Worm (Caenorhabditis elegans) whole organism, mixed stage, embryonic: Measurements from ENCODE around the gene gmap-3.

Source experiments
- M03D4.4 ChIP-seq: sonication (generic microtip); optimal IDR thresholded peaks from 2 replicates; lab custom pipeline; 2017; ENCODE audit warnings: mild to moderate bottlenecking, missing genetic modification characterization, missing compliant biosample characterization
- ceh-43 ChIP-seq: fragments of 200-800 bp; sonication (Bioruptor generic); optimal IDR thresholded peaks from 2 replicates; lab custom pipeline; 2018; ENCODE audit warnings: mild to moderate bottlenecking, missing genetic modification characterization, moderate library complexity, missing compliant biosample characterization
- ceh-83 ChIP-seq: fragments of 200-800 bp; sonication (Bioruptor generic); optimal IDR thresholded peaks from 2 replicates; lab custom pipeline; 2018; ENCODE audit warnings: mild to moderate bottlenecking, missing genetic modification characterization, missing compliant biosample characterization
- ces-1 ChIP-seq: fragments of 150-350 bp; optimal IDR thresholded peaks from 2 replicates; lab custom pipeline; 2014; ENCODE audit warnings: missing biosample characterization, missing genetic modification reagents, missing genetic modification characterization
- cnd-1 ChIP-seq: fragments of 200-800 bp; sonication (Bioruptor generic); optimal IDR thresholded peaks from 2 replicates; lab custom pipeline; 2018; ENCODE audit warnings: mild to moderate bottlenecking, missing genetic modification characterization, missing compliant biosample characterization
- elt-1 ChIP-seq: sonication (generic microtip); optimal IDR thresholded peaks from 2 replicates; lab custom pipeline; 2017; ENCODE audit warnings: missing genetic modification characterization, mild to moderate bottlenecking, missing compliant biosample characterization, antibody characterized with exemption, moderate library complexity, borderline replicate concordance; ENCODE audit not compliant: insufficient read depth
- flh-1 ChIP-seq: fragments of 200-800 bp; sonication (Bioruptor generic); optimal IDR thresholded peaks from 2 replicates; lab custom pipeline; 2018; ENCODE audit warnings: mild to moderate bottlenecking, missing genetic modification characterization, moderate library complexity, missing compliant biosample characterization
- ham-2 ChIP-seq: fragments of 200-800 bp; sonication (Bioruptor generic); optimal IDR thresholded peaks from 2 replicates; lab custom pipeline; 2018; ENCODE audit warnings: mild to moderate bottlenecking, missing genetic modification characterization, missing compliant biosample characterization
- hlh-1 ChIP-seq: fragments of 150-350 bp; optimal IDR thresholded peaks from 2 replicates; lab custom pipeline; 2014; ENCODE audit warnings: missing biosample characterization, missing genetic modification reagents, missing genetic modification characterization
- lin-13 ChIP-seq: fragments of 150-350 bp; optimal IDR thresholded peaks from 2 replicates; lab custom pipeline; 2014; ENCODE audit warnings: missing biosample characterization, missing genetic modification characterization
- lin-32 ChIP-seq: fragments of 200-800 bp; sonication (Bioruptor generic); optimal IDR thresholded peaks from 2 replicates; lab custom pipeline; 2018; ENCODE audit warnings: mild to moderate bottlenecking, missing genetic modification characterization, missing compliant biosample characterization
- lsy-2 ChIP-seq: fragments of 150-350 bp; optimal IDR thresholded peaks from 2 replicates; lab custom pipeline; 2014; ENCODE audit warnings: missing biosample characterization, missing genetic modification characterization
- mab-5 ChIP-seq: fragments of 150-350 bp; optimal IDR thresholded peaks from 2 replicates; lab custom pipeline; 2014; ENCODE audit warnings: missing biosample characterization, missing genetic modification characterization
- mep-1 ChIP-seq: fragments of 150-350 bp; optimal IDR thresholded peaks from 2 replicates; lab custom pipeline; 2017; ENCODE audit warnings: missing biosample characterization, missing genetic modification reagents, missing genetic modification characterization, inconsistent platforms
- mls-2 ChIP-seq: sonication (generic microtip); optimal IDR thresholded peaks from 2 replicates; lab custom pipeline; 2016; ENCODE audit warnings: mild to moderate bottlenecking, missing genetic modification characterization, moderate library complexity, missing compliant biosample characterization
- nhr-12 ChIP-seq: fragments of 150-350 bp; optimal IDR thresholded peaks from 2 replicates; lab custom pipeline; 2014; ENCODE audit warnings: missing biosample characterization, missing genetic modification characterization
- nhr-2 ChIP-seq: fragments of 150-350 bp; optimal IDR thresholded peaks from 2 replicates; lab custom pipeline; 2014; ENCODE audit warnings: missing biosample characterization, missing genetic modification characterization
- nhr-237 ChIP-seq: fragments of 150-350 bp; optimal IDR thresholded peaks from 2 replicates; lab custom pipeline; 2014; ENCODE audit warnings: missing biosample characterization, missing genetic modification characterization
- nhr-28 ChIP-seq: fragments of 150-350 bp; optimal IDR thresholded peaks from 2 replicates; lab custom pipeline; 2014; ENCODE audit warnings: missing biosample characterization, missing genetic modification characterization
- pha-4 ChIP-seq: fragments of 150-350 bp; optimal IDR thresholded peaks from 2 replicates; lab custom pipeline; 2018; ENCODE audit warnings: missing biosample characterization, missing genetic modification reagents, missing genetic modification characterization
- snpc-4 ChIP-seq: fragments of 150-350 bp; optimal IDR thresholded peaks from 2 replicates; lab custom pipeline; 2014; ENCODE audit warnings: missing biosample characterization, missing genetic modification characterization
- sptf-1 ChIP-seq: sonication (generic microtip); optimal IDR thresholded peaks from 2 replicates; lab custom pipeline; 2017; ENCODE audit warnings: mild to moderate bottlenecking, missing genetic modification characterization, moderate library complexity, missing compliant biosample characterization
- tbx-8 ChIP-seq: fragments of 200-800 bp; sonication (Bioruptor generic); optimal IDR thresholded peaks from 2 replicates; lab custom pipeline; 2018; ENCODE audit warnings: mild to moderate bottlenecking, missing genetic modification characterization, moderate library complexity, missing compliant biosample characterization
- unc-120 ChIP-seq: sonication (generic microtip); optimal IDR thresholded peaks from 2 replicates; lab custom pipeline; 2017; ENCODE audit warnings: missing genetic modification characterization, missing compliant biosample characterization; ENCODE audit not compliant: poor library complexity, severe bottlenecking
- unc-39 ChIP-seq: fragments of 150-350 bp; optimal IDR thresholded peaks from 2 replicates; lab custom pipeline; 2014; ENCODE audit warnings: missing biosample characterization, missing genetic modification characterization
- unc-62 ChIP-seq: fragments of 150-350 bp; optimal IDR thresholded peaks from 2 replicates; lab custom pipeline; 2014; ENCODE audit warnings: missing biosample characterization, missing genetic modification reagents, missing genetic modification characterization
- zip-8 ChIP-seq: fragments of 150-350 bp; optimal IDR thresholded peaks from 2 replicates; lab custom pipeline; 2014; ENCODE audit warnings: missing biosample characterization, missing genetic modification characterization

gmap-3 gene

DNA sequence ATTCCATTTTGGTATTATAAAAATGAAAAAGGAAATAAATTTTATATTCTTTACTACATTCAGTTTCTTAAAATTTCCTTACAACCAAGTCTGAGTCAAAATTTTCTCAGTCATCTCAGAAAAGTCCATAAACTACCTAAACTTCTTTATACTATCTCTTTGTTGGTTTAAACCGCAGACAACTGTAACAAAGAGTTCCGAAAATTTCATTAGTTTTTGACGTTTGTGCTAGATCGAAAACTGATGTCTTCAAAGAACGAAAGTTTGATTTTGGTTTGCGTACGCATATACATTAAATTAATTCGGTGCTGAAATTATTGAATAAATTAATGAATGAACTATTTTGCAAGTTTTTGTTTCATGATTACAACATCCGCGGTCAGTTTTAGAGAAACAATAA is 18.1 kb upstream of the gmap-3 start:
- TF ChIP-seq M03D4.4 (tag; lab: Kevin White, UChicago) (no peak), mep-1 (no peak), ham-2 (GFP tag; lab: Kevin White, UChicago) (no peak), pha-4 (tag; lab: Kevin White, UChicago) (no peak), unc-62 (no peak), mls-2 (no peak)

DNA sequence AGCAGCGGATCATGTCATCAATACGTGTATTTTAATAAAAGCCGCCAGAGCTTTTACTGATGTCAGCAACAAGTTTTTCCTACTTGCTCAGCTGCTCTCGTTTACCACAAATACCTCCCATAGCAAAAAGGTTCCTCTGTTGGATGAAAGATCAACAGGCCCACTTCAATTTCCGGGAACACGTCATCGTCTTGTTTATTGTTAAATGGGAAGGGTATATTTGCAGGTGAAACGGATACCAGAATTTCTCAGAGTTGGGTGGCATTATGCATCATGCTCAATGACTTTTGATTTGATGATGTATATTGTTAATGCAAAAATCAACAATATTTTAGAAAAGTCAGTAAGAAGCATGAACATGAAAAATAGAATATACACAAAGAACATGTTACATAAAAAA is 10.4 kb upstream of the gmap-3 start:
- TF ChIP-seq ceh-83: no peak

DNA sequence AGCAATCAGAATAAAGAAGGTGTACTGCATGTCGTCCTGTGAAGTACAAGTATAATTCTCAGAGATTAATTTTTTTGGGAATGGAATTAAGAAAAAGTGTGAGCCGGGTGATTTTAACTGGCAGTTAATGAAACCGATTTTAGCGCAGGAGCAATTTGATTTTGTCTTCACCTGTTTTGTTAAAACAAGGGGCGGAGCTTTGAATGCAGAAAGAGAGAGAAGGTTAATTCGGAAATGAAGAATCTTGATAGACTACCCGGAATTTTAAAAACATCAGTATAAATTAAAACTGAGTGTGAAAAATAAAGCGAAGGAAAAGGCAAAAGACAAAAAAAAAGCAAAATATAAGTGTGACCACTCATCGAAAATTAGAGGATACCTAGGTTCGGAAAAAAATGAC is 5.8 kb upstream of the gmap-3 start, which contains the start of gene C05E7.3:
C05E7.3 (minus strand) TSS at position 101 of the 400 bp plus-strand sequence.
- no peak for TF ChIP-seq ceh-83
- TF ChIP-seq lin-32 (GFP tag; lab: Kevin White, UChicago): no peak
- no peak for TF ChIP-seq unc-120 (tag; lab: Kevin White, UChicago)
- TF ChIP-seq nhr-2 (tag; lab: Kevin White, UChicago): no peak
- TF ChIP-seq mls-2: no peak
- no peak for TF ChIP-seq nhr-12 (tag; lab: Kevin White, UChicago)
- TF ChIP-seq nhr-28 (tag; lab: Kevin White, UChicago): no peak
- TF ChIP-seq mep-1: no peak
- no peak for TF ChIP-seq sptf-1 (tag; lab: Kevin White, UChicago)
- no peak for TF ChIP-seq flh-1 (GFP tag; lab: Kevin White, UChicago)
- TF ChIP-seq ces-1 (GFP tag; lab: Kevin White, UChicago): no peak
- TF ChIP-seq mab-5 (tag; lab: Kevin White, UChicago): no peak
- TF ChIP-seq zip-8 (tag; lab: Kevin White, UChicago): no peak
- TF ChIP-seq elt-1 (tag; lab: Kevin White, UChicago): no peak
- no peak for TF ChIP-seq ceh-43 (GFP tag; lab: Kevin White, UChicago)
- no peak for TF ChIP-seq M03D4.4 (tag; lab: Kevin White, UChicago)
- TF ChIP-seq pha-4 (tag; lab: Kevin White, UChicago): no peak
- no peak for TF ChIP-seq cnd-1
- no peak for TF ChIP-seq snpc-4 (tag; lab: Kevin White, UChicago)
- no peak for TF ChIP-seq ham-2 (GFP tag; lab: Kevin White, UChicago)

DNA sequence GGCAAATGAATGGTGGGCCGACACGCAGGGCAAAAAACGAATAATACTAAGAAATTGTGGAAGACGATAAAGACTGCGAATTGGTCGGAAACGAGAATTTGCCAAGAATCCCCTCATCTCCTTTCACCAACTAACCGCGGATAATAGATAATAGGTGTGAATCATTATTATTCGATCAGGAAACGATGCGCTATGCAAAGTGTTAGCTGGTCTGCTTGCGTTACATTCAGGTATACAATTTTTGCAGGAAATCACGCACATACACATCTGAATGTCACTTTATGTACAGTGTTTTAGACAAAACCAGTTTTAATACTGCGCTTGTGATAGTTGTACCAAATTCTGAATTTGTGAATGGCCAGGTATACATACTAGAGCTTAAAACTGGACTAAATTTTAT is 3.9 kb upstream of the gmap-3 start:
- TF ChIP-seq elt-1 (tag; lab: Kevin White, UChicago) (no peak), pha-4 (tag; lab: Kevin White, UChicago) (no peak)

DNA sequence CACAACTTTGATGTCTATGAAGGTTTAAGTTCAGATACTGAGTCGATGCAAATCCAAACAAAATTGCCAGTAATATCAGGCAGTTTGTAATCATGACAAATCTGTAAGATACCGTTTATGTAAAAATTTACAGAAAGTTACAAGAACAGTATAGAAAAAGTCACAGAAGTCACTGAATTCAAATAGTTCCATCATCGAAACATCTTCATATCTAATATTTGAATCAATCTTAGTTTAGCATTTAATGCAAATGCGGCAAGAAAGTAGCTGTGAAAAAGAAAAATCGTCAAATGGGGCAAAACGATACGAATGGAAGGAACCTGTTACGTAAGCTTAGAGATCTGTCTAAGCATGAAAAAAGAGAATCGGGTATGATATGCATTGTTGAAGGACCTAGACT is 2.4 kb upstream of the gmap-3 start, which contains the start of gene gmap-2:
gmap-2 (minus strand) TSS at position 101 of the 400 bp plus-strand sequence.
- TF ChIP-seq nhr-12 (tag; lab: Kevin White, UChicago) (no peak), nhr-28 (tag; lab: Kevin White, UChicago) (no peak), nhr-237 (no peak), zip-8 (tag; lab: Kevin White, UChicago) (no peak), hlh-1 (tag; lab: Kevin White, UChicago) (no peak), tbx-8 (GFP tag; lab: Kevin White, UChicago) (no peak), unc-39 (no peak), cnd-1 (no peak)

DNA sequence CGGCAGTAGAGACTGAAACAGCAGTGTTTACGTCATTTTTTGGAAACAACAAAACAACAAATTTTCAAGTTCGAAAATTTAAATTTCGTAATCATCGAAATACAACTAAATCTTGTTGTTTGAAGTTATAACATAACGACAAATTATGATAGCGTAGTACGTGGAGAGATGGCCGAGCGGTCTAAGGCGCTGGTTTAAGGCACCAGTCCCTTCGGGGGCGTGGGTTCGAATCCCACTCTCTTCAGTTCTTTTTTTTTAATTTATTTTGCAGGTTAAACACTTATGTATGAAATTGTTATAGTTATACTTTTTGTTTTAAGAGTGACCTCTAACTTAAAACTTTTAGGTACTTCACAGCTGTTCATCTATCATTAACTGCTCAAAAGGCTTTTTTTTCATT is 1.5 kb upstream of the gmap-3 start:
- TF ChIP-seq unc-62 (no peak), lin-13 (no peak), nhr-237 (no peak), snpc-4 (tag; lab: Kevin White, UChicago) (no peak), nhr-12 (tag; lab: Kevin White, UChicago) (no peak), nhr-2 (tag; lab: Kevin White, UChicago) (no peak), zip-8 (tag; lab: Kevin White, UChicago) (no peak), ces-1 (GFP tag; lab: Kevin White, UChicago) (no peak), lin-32 (GFP tag; lab: Kevin White, UChicago) (no peak), unc-39 (no peak)

DNA sequence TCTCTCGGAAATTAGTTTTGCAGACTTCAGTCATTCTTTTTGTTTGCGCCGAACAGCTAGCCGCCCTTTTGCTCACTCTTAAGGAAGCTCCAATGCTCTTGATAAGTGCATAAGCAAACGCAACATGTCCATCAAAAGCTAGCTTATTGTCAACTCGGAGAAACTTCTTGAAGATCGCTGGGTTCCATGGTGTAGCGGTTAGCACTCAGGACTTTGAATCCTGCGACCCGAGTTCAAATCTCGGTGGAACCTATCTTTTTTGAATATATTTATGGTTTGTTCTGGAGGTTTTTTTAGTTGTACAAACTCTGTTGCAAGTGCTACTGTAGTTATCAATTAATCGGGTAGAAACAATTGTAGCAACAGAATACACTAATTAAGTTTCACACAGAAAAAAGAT is 3.2 kb downstream of the gmap-3 start:
- no peak for TF ChIP-seq unc-62
- no peak for TF ChIP-seq ham-2 (GFP tag; lab: Kevin White, UChicago)
- no peak for TF ChIP-seq zip-8 (tag; lab: Kevin White, UChicago)
- no peak for TF ChIP-seq ceh-43 (GFP tag; lab: Kevin White, UChicago)
- TF ChIP-seq cnd-1: no peak
- TF ChIP-seq lsy-2 (tag; lab: Kevin White, UChicago): no peak
- TF ChIP-seq nhr-237: no peak
- no peak for TF ChIP-seq ces-1 (GFP tag; lab: Kevin White, UChicago)
- no peak for TF ChIP-seq unc-39
- TF ChIP-seq mep-1: no peak
- no peak for TF ChIP-seq M03D4.4 (tag; lab: Kevin White, UChicago)
- TF ChIP-seq unc-120 (tag; lab: Kevin White, UChicago): no peak
- no peak for TF ChIP-seq hlh-1 (tag; lab: Kevin White, UChicago)
